Worm (Caenorhabditis elegans) whole organism, L1 larva: ENCODE data around the gene B0285.6.
A peak's percentile ranks its signal among the peaks of the same experiment; 100 is the strongest.

Experiments used
- C16A3.4 ChIP-seq: fragments of 150-350 bp; optimal IDR thresholded peaks from 2 replicates; lab custom pipeline; 2014; ENCODE audit warnings: missing biosample characterization, missing genetic modification characterization
- F16B12.6 ChIP-seq: fragments of 150-350 bp; optimal IDR thresholded peaks from 2 replicates; lab custom pipeline; 2014; ENCODE audit warnings: missing biosample characterization, missing genetic modification characterization
- aha-1 ChIP-seq: fragments of 150-350 bp; optimal IDR thresholded peaks from 2 replicates; lab custom pipeline; 2014; ENCODE audit warnings: missing biosample characterization, missing genetic modification characterization
- alr-1 ChIP-seq: fragments of 200-800 bp; sonication (Bioruptor generic); optimal IDR thresholded peaks from 2 replicates; lab custom pipeline; 2018; ENCODE audit warnings: borderline replicate concordance, mild to moderate bottlenecking, missing genetic modification characterization, missing compliant biosample characterization
- aly-2 ChIP-seq: fragments of 150-350 bp; optimal IDR thresholded peaks from 2 replicates; lab custom pipeline; 2014; ENCODE audit warnings: missing biosample characterization, missing genetic modification characterization
- ama-1 ChIP-seq: fragments of 150-350 bp; optimal IDR thresholded peaks from 2 replicates; lab custom pipeline; 2014
- blmp-1 ChIP-seq: fragments of 150-350 bp; optimal IDR thresholded peaks from 2 replicates; lab custom pipeline; 2014; ENCODE audit warnings: missing biosample characterization, missing genetic modification characterization
- ceh-63 ChIP-seq: fragments of 200-800 bp; sonication (Bioruptor generic); optimal IDR thresholded peaks from 2 replicates; lab custom pipeline; 2018; ENCODE audit warnings: mild to moderate bottlenecking, missing genetic modification characterization, missing compliant biosample characterization
- ceh-8 ChIP-seq: fragments of 200-800 bp; sonication (Bioruptor generic); optimal IDR thresholded peaks from 2 replicates; lab custom pipeline; 2018; ENCODE audit warnings: mild to moderate bottlenecking, missing genetic modification characterization, moderate library complexity, missing compliant biosample characterization
- ceh-90 ChIP-seq: sonication (generic microtip); optimal IDR thresholded peaks from 2 replicates; lab custom pipeline; 2016; ENCODE audit warnings: missing genetic modification characterization, missing compliant biosample characterization
- ces-1 ChIP-seq: fragments of 150-350 bp; optimal IDR thresholded peaks from 2 replicates; lab custom pipeline; 2014; ENCODE audit warnings: missing biosample characterization, missing genetic modification reagents, missing genetic modification characterization
- dpl-1 ChIP-seq, 3 experiments: fragments of 150-350 bp in 2 of 3; sonication (generic microtip) in 1 of 3; optimal IDR thresholded peaks; 2 replicates each; lab custom pipeline; 2014 to 2017; ENCODE audit warnings: missing biosample characterization in 3 of 3, missing genetic modification characterization in 3 of 3, missing genetic modification reagents in 3 of 3
- dsc-1 ChIP-seq: sonication (generic microtip); optimal IDR thresholded peaks from 2 replicates; lab custom pipeline; 2016; ENCODE audit warnings: mild to moderate bottlenecking, missing genetic modification characterization, missing compliant biosample characterization
- efl-1 ChIP-seq, 4 experiments: fragments of 150-350 bp; optimal IDR thresholded peaks in 3 of 4; peaks in 1 of 4; 1 replicate in 1 of 4; 2 replicates in 3 of 4; lab custom pipeline; 2014; ENCODE audit warnings: missing biosample characterization in 2 of 4, missing genetic modification characterization in 2 of 4, missing genetic modification reagents in 2 of 4
- efl-3 ChIP-seq: fragments of 200-800 bp; sonication (Bioruptor generic); optimal IDR thresholded peaks from 2 replicates; lab custom pipeline; 2018; ENCODE audit warnings: mild to moderate bottlenecking, missing genetic modification characterization, missing compliant biosample characterization
- egl-13 ChIP-seq: sonication (generic microtip); optimal IDR thresholded peaks from 2 replicates; lab custom pipeline; 2016; ENCODE audit warnings: missing genotype, missing genetic modification reagents, missing genetic modification characterization, missing compliant biosample characterization
- egl-27 ChIP-seq, 2 experiments: fragments of 150-350 bp in 1 of 2; sonication (generic microtip); optimal IDR thresholded peaks; 3 replicates each; lab custom pipeline; 2017 to 2018; ENCODE audit warnings: missing biosample characterization in 2 of 2, missing genetic modification characterization in 2 of 2, missing genetic modification reagents in 2 of 2
- ets-5 ChIP-seq: fragments of 200-800 bp; sonication (Bioruptor generic); IDR thresholded peaks from 2 replicates; pipeline ENCODE4 v1.3.6; 2022; ENCODE audit warnings: missing genetic modification characterization, missing compliant biosample characterization
- fkh-10 ChIP-seq: sonication (generic microtip); optimal IDR thresholded peaks from 2 replicates; lab custom pipeline; 2017; ENCODE audit warnings: missing biosample characterization, missing genetic modification reagents, missing genetic modification characterization
- fkh-4 ChIP-seq: sonication (generic microtip); optimal IDR thresholded peaks from 2 replicates; lab custom pipeline; 2016; ENCODE audit warnings: missing compliant biosample characterization, missing genetic modification characterization, borderline replicate concordance
- fkh-8 ChIP-seq: sonication (generic microtip); optimal IDR thresholded peaks from 2 replicates; lab custom pipeline; 2016; ENCODE audit warnings: mild to moderate bottlenecking, missing genetic modification characterization, missing compliant biosample characterization
- fos-1 ChIP-seq: fragments of 150-350 bp; optimal IDR thresholded peaks from 2 replicates; lab custom pipeline; 2014; ENCODE audit warnings: missing biosample characterization, missing genetic modification characterization
- hlh-17 ChIP-seq: fragments of 200-800 bp; sonication (Bioruptor generic); optimal IDR thresholded peaks from 2 replicates; lab custom pipeline; 2018; ENCODE audit warnings: missing genetic modification characterization, mild to moderate bottlenecking, missing compliant biosample characterization, moderate library complexity, borderline replicate concordance
- irx-1 ChIP-seq: sonication (generic microtip); optimal IDR thresholded peaks from 2 replicates; lab custom pipeline; 2016; ENCODE audit warnings: missing genetic modification characterization, missing compliant biosample characterization
- isw-1 ChIP-seq: fragments of 200-800 bp; sonication (Bioruptor generic); IDR thresholded peaks from 2 replicates; pipeline ENCODE4 v1.3.6; 2022; ENCODE audit warnings: missing genetic modification characterization, missing compliant biosample characterization
- lin-14 ChIP-seq: fragments of 200-800 bp; sonication (Bioruptor generic); optimal IDR thresholded peaks from 2 replicates; lab custom pipeline; 2018; ENCODE audit warnings: mild to moderate bottlenecking, missing genetic modification characterization, moderate library complexity, missing compliant biosample characterization
- lin-35 ChIP-seq, 2 experiments: fragments of 150-350 bp; optimal IDR thresholded peaks; 2 replicates each; lab custom pipeline; 2014; ENCODE audit warnings: missing biosample characterization in 2 of 2, missing genetic modification characterization in 2 of 2, missing genetic modification reagents in 2 of 2
- lin-39 ChIP-seq: fragments of 150-350 bp; optimal IDR thresholded peaks from 2 replicates; lab custom pipeline; 2014; ENCODE audit warnings: missing biosample characterization, missing genetic modification reagents, missing genetic modification characterization
- lir-3 ChIP-seq: sonication (generic microtip); optimal IDR thresholded peaks from 2 replicates; lab custom pipeline; 2016; ENCODE audit warnings: mild to moderate bottlenecking, missing genetic modification characterization, moderate library complexity, missing compliant biosample characterization; ENCODE audit not compliant: poor library complexity
- mab-9 ChIP-seq: fragments of 200-800 bp; sonication (Bioruptor generic); IDR thresholded peaks from 2 replicates; pipeline ENCODE4 v1.3.6; 2022; ENCODE audit warnings: missing genetic modification reagents, missing genetic modification characterization, missing compliant biosample characterization
- mdl-1 ChIP-seq, 2 experiments: fragments of 150-350 bp; optimal IDR thresholded peaks; 2 replicates each; lab custom pipeline; 2014 to 2017; ENCODE audit warnings: missing biosample characterization in 2 of 2, missing genetic modification characterization in 2 of 2, inconsistent platforms in 1 of 2
- mef-2 ChIP-seq: fragments of 150-350 bp; optimal IDR thresholded peaks from 2 replicates; lab custom pipeline; 2014; ENCODE audit warnings: missing biosample characterization, missing genetic modification characterization
- nhr-11 ChIP-seq: fragments of 150-350 bp; optimal IDR thresholded peaks from 2 replicates; lab custom pipeline; 2014; ENCODE audit warnings: missing biosample characterization, missing genetic modification characterization
- nhr-12 ChIP-seq: sonication (generic microtip); optimal IDR thresholded peaks from 2 replicates; lab custom pipeline; 2017; ENCODE audit warnings: missing biosample characterization, missing genetic modification characterization
- nhr-20 ChIP-seq: sonication (generic microtip); optimal IDR thresholded peaks from 2 replicates; lab custom pipeline; 2016; ENCODE audit warnings: mild to moderate bottlenecking, missing genetic modification characterization, missing compliant biosample characterization
- nhr-76 ChIP-seq: sonication (generic microtip); optimal IDR thresholded peaks from 2 replicates; lab custom pipeline; 2017; ENCODE audit warnings: missing biosample characterization, missing genetic modification characterization
- nhr-77 ChIP-seq: fragments of 150-350 bp; optimal IDR thresholded peaks from 2 replicates; lab custom pipeline; 2014; ENCODE audit warnings: missing biosample characterization, missing genetic modification characterization
- nhr-84 ChIP-seq: sonication (generic microtip); optimal IDR thresholded peaks from 2 replicates; lab custom pipeline; 2017; ENCODE audit warnings: missing biosample characterization, missing genetic modification characterization
- nhr-85 ChIP-seq: sonication (generic microtip); peaks from one replicate; lab custom pipeline; 2016; ENCODE audit warnings: missing genetic modification characterization, inconsistent platforms, missing compliant biosample characterization
- pax-3 ChIP-seq: fragments of 200-800 bp; sonication (Bioruptor generic); optimal IDR thresholded peaks from 2 replicates; lab custom pipeline; 2018; ENCODE audit warnings: mild to moderate bottlenecking, missing genetic modification characterization, moderate library complexity, missing compliant biosample characterization
- skn-1 ChIP-seq: fragments of 150-350 bp; optimal IDR thresholded peaks from 2 replicates; lab custom pipeline; 2014; ENCODE audit warnings: missing biosample characterization, missing genetic modification characterization
- sptf-1 ChIP-seq: fragments of 150-350 bp; optimal IDR thresholded peaks from 2 replicates; lab custom pipeline; 2014; ENCODE audit warnings: missing biosample characterization, missing genetic modification characterization
- swsn-7 ChIP-seq: sonication (generic microtip); optimal IDR thresholded peaks from 2 replicates; lab custom pipeline; 2016; ENCODE audit warnings: missing genetic modification characterization, missing compliant biosample characterization
- unc-30 ChIP-seq: sonication (generic microtip); optimal IDR thresholded peaks from 2 replicates; lab custom pipeline; 2017; ENCODE audit warnings: missing biosample characterization, missing genetic modification characterization
- unc-98 ChIP-seq: fragments of 200-800 bp; sonication (Bioruptor generic); IDR thresholded peaks from 2 replicates; pipeline ENCODE4 v1.3.6; 2022; ENCODE audit warnings: missing genetic modification characterization, missing compliant biosample characterization
- vab-15 ChIP-seq: sonication (generic microtip); optimal IDR thresholded peaks from 2 replicates; lab custom pipeline; 2017; ENCODE audit warnings: missing genotype, mild to moderate bottlenecking, missing genetic modification characterization, missing compliant biosample characterization
- xbp-1 ChIP-seq: sonication (generic microtip); optimal IDR thresholded peaks from 2 replicates; lab custom pipeline; 2016; ENCODE audit warnings: missing genetic modification characterization, missing compliant biosample characterization
- zip-4 ChIP-seq: fragments of 200-800 bp; sonication (Bioruptor generic); optimal IDR thresholded peaks from 2 replicates; lab custom pipeline; 2018; ENCODE audit warnings: mild to moderate bottlenecking, missing genetic modification characterization, moderate library complexity, missing compliant biosample characterization

Gene B0285.6

ce11 chrIII:4398463-4398862, 48.6 kb downstream of the B0285.6 start, which contains the start of gene R07E5.6:
Gene R07E5.6, plus strand, starts transcription at chrIII:4398763.
- TF ChIP-seq aha-1 (no peak), efl-1 (optimal IDR thresholded peaks at IDR 0.05; lab: Kevin White, UChicago) (no peak), efl-1 (GFP tag; optimal IDR thresholded peaks at IDR 0.05 in 1 of 2; lab: Kevin White, UChicago) (peak in 1 of 2 experiments; percentile 37)

ce11 chrIII:4401142-4401541, 51.2 kb downstream of the B0285.6 start, which contains the start of gene R07E5.15:
Gene R07E5.15, plus strand, starts transcription at chrIII:4401442.
- TF ChIP-seq F16B12.6 (tag; lab: Kevin White, UChicago) (no peak), swsn-7 (no peak), hlh-17 (no peak), unc-30 (no peak), nhr-77 (tag; lab: Kevin White, UChicago) (no peak), fkh-8 (tag; lab: Kevin White, UChicago) (no peak), ama-1 (lab: Kevin White, UChicago) (no peak), sptf-1 (tag; lab: Kevin White, UChicago) (no peak), skn-1 (tag; lab: Kevin White, UChicago) (no peak), mdl-1 (tag; optimal IDR thresholded peaks at IDR 0.05; lab: Kevin White, UChicago) (no peak)

ce11 chrIII:4404339-4404836, 54.5 kb downstream of the B0285.6 start, which contains the start of the genes R07E5.17 and snfc-5:
Gene R07E5.17, minus strand, starts transcription at chrIII:4404436.
Gene snfc-5, plus strand, starts transcription at chrIII:4404786.
- no peak for TF ChIP-seq vab-15 (tag; lab: Kevin White, UChicago)
- TF ChIP-seq ces-1 (GFP tag; lab: Kevin White, UChicago), result no peak
- TF ChIP-seq ets-5 (GFP tag; lab: Robert Waterston, UW), result no peak
- no peak for TF ChIP-seq sptf-1 (tag; lab: Kevin White, UChicago)
- peak; percentile 2 for TF ChIP-seq fos-1 (tag; lab: Kevin White, UChicago)
- no peak for TF ChIP-seq ceh-8
- no peak for TF ChIP-seq egl-13 (tag; lab: Kevin White, UChicago)
- no peak for TF ChIP-seq fkh-10 (GFP tag; lab: Kevin White, UChicago)
- TF ChIP-seq xbp-1 (tag; lab: Kevin White, UChicago), result peak; percentile 15
- TF ChIP-seq irx-1, result no peak
- TF ChIP-seq lir-3 (tag; lab: Kevin White, UChicago), result no peak
- TF ChIP-seq lin-39 (tag; lab: Kevin White, UChicago), result no peak
- no peak for TF ChIP-seq ceh-63 (GFP tag; lab: Kevin White, UChicago)
- no peak for TF ChIP-seq nhr-84 (tag; lab: Kevin White, UChicago)
- no peak for TF ChIP-seq lin-14 (GFP tag; lab: Kevin White, UChicago)
- peak; percentile 46 for TF ChIP-seq F16B12.6 (tag; lab: Kevin White, UChicago)
- no peak for TF ChIP-seq efl-3 (GFP tag; lab: Kevin White, UChicago)
- no peak for TF ChIP-seq aly-2 (tag; lab: Kevin White, UChicago)
- no peak for TF ChIP-seq isw-1 (GFP tag; lab: Robert Waterston, UW)
- TF ChIP-seq dsc-1 (tag; lab: Kevin White, UChicago), result no peak
- TF ChIP-seq dpl-1 (GFP tag; optimal IDR thresholded peaks at IDR 0.05; lab: Kevin White, UChicago), result peak; percentile 34 to 71 (median 52)
- no peak for TF ChIP-seq nhr-11 (tag; lab: Kevin White, UChicago)
- peak in 1 of 2 experiments; percentile 46 for TF ChIP-seq mdl-1 (tag; optimal IDR thresholded peaks at IDR 0.05; lab: Kevin White, UChicago)
- no peak for TF ChIP-seq pax-3
- no peak for TF ChIP-seq zip-4
- peak; percentile 48 to 80 for TF ChIP-seq lin-35 (GFP tag; optimal IDR thresholded peaks at IDR 0.05; lab: Kevin White, UChicago)
- TF ChIP-seq nhr-76 (tag; lab: Kevin White, UChicago), result no peak
- TF ChIP-seq ama-1 (lab: Kevin White, UChicago), result no peak
- TF ChIP-seq skn-1 (tag; lab: Kevin White, UChicago), result peak; percentile 59
- no peak for TF ChIP-seq aha-1
- TF ChIP-seq egl-27 (tag; optimal IDR thresholded peaks at IDR 0.05; lab: Kevin White, UChicago), result no peak
- TF ChIP-seq nhr-12, result no peak
- no peak for TF ChIP-seq ceh-90 (tag; lab: Kevin White, UChicago)
- no peak for TF ChIP-seq nhr-85 (tag; lab: Kevin White, UChicago)
- peak; percentile 4 for TF ChIP-seq nhr-77 (tag; lab: Kevin White, UChicago)
- no peak for TF ChIP-seq mab-9
- TF ChIP-seq mef-2 (tag; lab: Kevin White, UChicago), result no peak
- no peak for TF ChIP-seq unc-98 (GFP tag; lab: Robert Waterston, UW)
- no peak for TF ChIP-seq alr-1 (tag; lab: Kevin White, UChicago)
- peak; percentile 52 for TF ChIP-seq blmp-1 (tag; lab: Kevin White, UChicago)
- TF ChIP-seq fkh-4 (tag; lab: Kevin White, UChicago), result no peak
- TF ChIP-seq C16A3.4 (tag; lab: Kevin White, UChicago), result peak; percentile 55
- TF ChIP-seq nhr-20 (tag; lab: Kevin White, UChicago), result no peak
